Fruit fly (Drosophila melanogaster): ENCODE results near the gene eIF3i.

Gene eIF3i

DNA sequence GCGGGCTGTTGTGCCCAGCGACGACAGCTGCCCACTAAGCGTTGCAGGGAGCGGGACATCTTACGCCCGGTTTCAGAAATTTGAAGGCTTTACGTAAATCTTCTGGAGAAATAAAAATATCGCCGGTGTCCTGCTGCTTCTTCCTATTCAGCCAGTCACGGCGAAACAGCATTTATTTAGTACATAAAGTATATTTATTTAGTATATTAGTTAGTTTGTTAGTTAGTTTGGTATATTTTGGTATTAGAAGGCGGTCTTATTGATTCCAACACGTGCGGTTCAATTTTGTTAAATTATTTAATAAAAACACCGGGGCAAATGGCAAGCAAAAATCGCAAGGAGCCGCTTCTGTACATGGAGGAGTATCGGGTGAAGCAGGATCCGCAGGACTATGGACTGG, 1.2 kb upstream of the eIF3i start, which contains the start of the genes Scox and Polr1C:
TSS of gene Scox (minus strand) at position 169 of the 400 bp plus-strand sequence.
TSS of gene Polr1C (plus strand) at position 238 of the 400 bp plus-strand sequence.
- no peak for TF ChIP-seq Eip75B (GFP tag; optimal IDR thresholded peaks at IDR 0.05)
- no peak for TF ChIP-seq dac (GFP tag; optimal IDR thresholded peaks at IDR 0.05)
- no peak for TF ChIP-seq CG9139 (GFP tag; optimal IDR thresholded peaks at IDR 0.05)
- TF ChIP-seq CG31627 (GFP tag; optimal IDR thresholded peaks at IDR 0.05) = no peak
- TF ChIP-seq achi (GFP tag; optimal IDR thresholded peaks at IDR 0.05) = no peak
- TF ChIP-seq eg (GFP tag; IDR thresholded peaks at IDR 0.05) = no peak
- TF ChIP-seq CG11902 (GFP tag; optimal IDR thresholded peaks at IDR 0.05) = no peak
- TF ChIP-seq vri (GFP tag; optimal IDR thresholded peaks at IDR 0.05) = no peak
- TF ChIP-seq Eip78C (GFP tag) = no peak
- TF ChIP-seq Ets96B (tag; optimal IDR thresholded peaks at IDR 0.05) = no peak

DNA sequence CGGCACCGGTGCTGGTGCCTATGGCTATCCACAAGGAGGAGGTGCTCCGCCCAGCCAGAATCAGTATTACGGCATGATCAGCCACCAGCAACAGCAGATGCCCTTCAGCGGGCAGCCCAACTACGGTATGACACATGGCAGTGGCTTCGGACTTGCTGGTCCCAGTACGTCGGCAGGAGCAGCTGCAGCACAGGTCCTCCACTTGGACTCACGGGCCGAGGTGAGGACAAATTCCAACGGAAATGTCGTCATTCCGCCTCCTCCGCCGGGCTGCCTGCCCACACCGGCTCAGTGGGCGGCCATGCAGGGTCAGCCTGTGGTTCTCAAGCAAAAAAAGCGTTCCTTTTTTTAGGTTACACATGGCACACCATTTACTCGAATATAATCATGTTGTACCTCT, 1.7 kb downstream of the eIF3i start:
- TF ChIP-seq CG31627 (GFP tag; optimal IDR thresholded peaks at IDR 0.05) (no peak), achi (GFP tag; optimal IDR thresholded peaks at IDR 0.05) (no peak), CG8119 (GFP tag; IDR thresholded peaks at IDR 0.05) (no peak), lz (GFP tag; optimal IDR thresholded peaks at IDR 0.05) (no peak), acj6 (GFP tag; optimal IDR thresholded peaks at IDR 0.05) (no peak)

DNA sequence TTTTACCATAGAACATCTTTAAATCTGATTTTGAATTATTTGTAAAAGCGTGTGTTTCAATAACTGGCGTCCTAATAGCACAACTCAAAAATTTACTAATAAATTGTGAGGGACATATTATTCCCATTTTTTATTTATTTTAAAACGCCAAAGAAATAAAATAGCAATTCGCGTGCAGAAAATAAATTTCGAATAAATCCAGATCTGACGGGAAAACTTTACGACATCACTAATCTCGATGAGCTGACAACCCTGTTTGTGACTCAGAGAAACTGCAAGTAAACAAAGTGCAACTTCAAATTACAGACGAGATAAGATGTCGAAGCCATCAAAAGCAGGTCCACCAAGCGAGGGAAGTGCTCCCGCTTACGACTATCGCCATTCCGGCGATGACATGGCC, 2.2 kb downstream of the eIF3i start, which contains the start of gene CG34125:
TSS of gene CG34125 (plus strand) at position 254 of the 400 bp plus-strand sequence.
- no peak for TF ChIP-seq esn (GFP tag; optimal IDR thresholded peaks at IDR 0.05)
- no peak for TF ChIP-seq eg (GFP tag; IDR thresholded peaks at IDR 0.05)
- TF ChIP-seq CG6792 (GFP tag; optimal IDR thresholded peaks at IDR 0.05) = no peak
- TF ChIP-seq net (GFP tag; optimal IDR thresholded peaks at IDR 0.05) = no peak
- TF ChIP-seq CG8319 (GFP tag; optimal IDR thresholded peaks at IDR 0.05) = no peak
- no peak for TF ChIP-seq Hr4 (GFP tag; optimal IDR thresholded peaks at IDR 0.05)
- TF ChIP-seq cyc (GFP tag; optimal IDR thresholded peaks at IDR 0.05) = peak; percentile 40
- no peak for TF ChIP-seq CG32006 (GFP tag; optimal IDR thresholded peaks at IDR 0.05)
- no peak for TF ChIP-seq svp (GFP tag)
- TF ChIP-seq CG31627 (GFP tag; optimal IDR thresholded peaks at IDR 0.05) = peak; percentile 39
- no peak for TF ChIP-seq pdm3 (GFP tag; optimal IDR thresholded peaks at IDR 0.05)
- TF ChIP-seq CG15336 (GFP tag; IDR thresholded peaks at IDR 0.05) = 0 out of 2 replicates have a peak, but pooled peaks have one; percentile 16

dm6 chr2L:4958111-4958510, 9.5 kb downstream of the eIF3i start, which contains the start of gene CG34124:
Gene CG34124 (plus strand): TSS chr2L:4958411.
- no peak for TF ChIP-seq CG10669 (GFP tag; optimal IDR thresholded peaks at IDR 0.05)
- TF ChIP-seq Gug (GFP tag; IDR thresholded peaks at IDR 0.05) = no peak
- TF ChIP-seq Sox14 (GFP tag; optimal IDR thresholded peaks at IDR 0.05) = no peak
- TF ChIP-seq CG6854 (GFP tag; optimal IDR thresholded peaks at IDR 0.05) = no peak
- TF ChIP-seq CG10631 (GFP tag; optimal IDR thresholded peaks at IDR 0.05) = no peak
- TF ChIP-seq CG16779 (tag; optimal IDR thresholded peaks at IDR 0.05) = no peak
- no peak for TF ChIP-seq dac (GFP tag; optimal IDR thresholded peaks at IDR 0.05)
- TF ChIP-seq Eip78C (GFP tag) = no peak
- TF ChIP-seq fd59A (GFP tag; optimal IDR thresholded peaks at IDR 0.05) = no peak
- TF ChIP-seq CG3919 (GFP tag; optimal IDR thresholded peaks at IDR 0.05) = no peak
- no peak for TF ChIP-seq CG31627 (GFP tag; optimal IDR thresholded peaks at IDR 0.05)
- no peak for TF ChIP-seq acj6 (GFP tag; optimal IDR thresholded peaks at IDR 0.05)
- no peak for TF ChIP-seq esn (GFP tag; optimal IDR thresholded peaks at IDR 0.05)
- no peak for TF ChIP-seq fd85E (GFP tag; optimal IDR thresholded peaks at IDR 0.05)
- no peak for TF ChIP-seq Ets96B (tag; optimal IDR thresholded peaks at IDR 0.05)
- no peak for TF ChIP-seq CG6163 (GFP tag; IDR thresholded peaks at IDR 0.05)
- no peak for TF ChIP-seq CG8119 (GFP tag; IDR thresholded peaks at IDR 0.05)
- no peak for TF ChIP-seq Eip75B (GFP tag; optimal IDR thresholded peaks at IDR 0.05)

dm6 chr2L:4955094-4955823, 12.3 kb downstream of the eIF3i start, which contains the start of the genes Jon25Bi and Marcal1:
Gene Jon25Bi (minus strand): TSS chr2L:4955144.
Gene Marcal1 (plus strand): TSS chr2L:4955509.
- TF ChIP-seq CG8632 (GFP tag; optimal IDR thresholded peaks at IDR 0.05) = no peak
- TF ChIP-seq topi (GFP tag; optimal IDR thresholded peaks at IDR 0.05) = no peak
- TF ChIP-seq esn (GFP tag; optimal IDR thresholded peaks at IDR 0.05) = no peak
- no peak for TF ChIP-seq dac (GFP tag; optimal IDR thresholded peaks at IDR 0.05)
- TF ChIP-seq Gug (GFP tag; IDR thresholded peaks at IDR 0.05) = no peak
- TF ChIP-seq pdm3 (GFP tag; optimal IDR thresholded peaks at IDR 0.05) = no peak
- no peak for TF ChIP-seq CG7368 (GFP tag; optimal IDR thresholded peaks at IDR 0.05)
- no peak for TF ChIP-seq CG8119 (GFP tag; IDR thresholded peaks at IDR 0.05)
- TF ChIP-seq Sox15 (GFP tag; optimal IDR thresholded peaks at IDR 0.05) = no peak
- TF ChIP-seq CG6792 (GFP tag; optimal IDR thresholded peaks at IDR 0.05) = no peak
